Worm (Caenorhabditis elegans): ENCODE measurements around the gene ulp-3.

ulp-3 gene

DNA sequence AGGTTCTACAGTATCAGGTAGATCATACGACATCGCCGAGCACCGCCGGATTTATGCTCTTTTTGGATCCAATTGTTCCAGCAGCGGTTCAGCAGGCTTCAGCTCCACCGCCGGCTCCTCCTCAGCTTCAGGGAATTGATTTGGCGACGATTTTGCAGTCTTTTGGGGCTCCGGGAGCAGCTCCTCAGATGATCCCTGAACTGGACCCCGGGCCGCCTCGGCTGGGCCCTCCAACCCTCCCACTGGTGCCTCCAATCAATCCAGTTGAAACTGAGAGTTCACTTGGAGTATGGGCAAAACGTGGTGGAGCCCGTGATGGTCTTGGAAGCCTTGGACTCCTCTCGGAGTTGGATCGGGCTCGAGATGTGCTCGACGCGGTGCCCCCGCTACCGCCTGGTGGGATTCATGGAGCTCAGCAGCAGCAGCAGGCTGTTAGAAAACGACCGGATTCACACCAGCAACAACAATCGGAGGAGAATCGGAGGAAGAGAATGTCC lies 27.5 kb downstream of the ulp-3 start:
- no peak for TF ChIP-seq nhr-2 (tag; optimal IDR thresholded peaks at IDR 0.05)
- no peak for TF ChIP-seq lin-32 (GFP tag; optimal IDR thresholded peaks at IDR 0.05)
- TF ChIP-seq nhr-28 (tag; optimal IDR thresholded peaks at IDR 0.05), result no peak
- no peak for TF ChIP-seq drap-1 (GFP tag; optimal IDR thresholded peaks at IDR 0.05)
- no peak for TF ChIP-seq ceh-43 (GFP tag; optimal IDR thresholded peaks at IDR 0.05)
- no peak for TF ChIP-seq unc-39 (tag; optimal IDR thresholded peaks at IDR 0.05)
- no peak for TF ChIP-seq unc-120 (tag; optimal IDR thresholded peaks at IDR 0.05; ENCODE audit: poor library complexity, severe bottlenecking)
- TF ChIP-seq bed-3 (GFP tag; optimal IDR thresholded peaks at IDR 0.05), result no peak
- no peak for TF ChIP-seq nhr-237 (tag; optimal IDR thresholded peaks at IDR 0.05)
- no peak for TF ChIP-seq tbx-8 (GFP tag; optimal IDR thresholded peaks at IDR 0.05)
- no peak for TF ChIP-seq lin-13 (tag; optimal IDR thresholded peaks at IDR 0.05)
- TF ChIP-seq pha-4 (tag; optimal IDR thresholded peaks at IDR 0.05), result no peak
- TF ChIP-seq elt-1 (tag; optimal IDR thresholded peaks at IDR 0.05; ENCODE audit: borderline replicate concordance, insufficient read depth), result no peak
- no peak for TF ChIP-seq sptf-1 (tag; optimal IDR thresholded peaks at IDR 0.05)

DNA sequence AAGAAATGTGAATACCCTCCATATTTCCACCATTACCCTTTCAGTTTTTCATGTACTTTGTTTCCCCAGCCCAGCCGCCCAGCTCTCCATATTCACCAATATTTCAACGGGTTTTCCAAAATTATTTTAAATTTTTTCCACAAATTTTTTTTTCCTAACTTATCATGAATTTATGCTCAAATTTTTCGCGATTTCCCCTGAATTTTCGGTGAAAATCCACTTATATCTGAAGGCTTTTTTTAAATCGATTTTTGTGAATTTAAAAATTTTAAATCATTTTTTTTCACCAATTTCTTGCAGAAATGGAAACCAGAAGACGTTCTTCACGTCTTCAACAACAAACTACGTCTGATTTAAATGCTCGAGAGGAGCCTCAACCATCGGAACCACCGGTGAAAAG lies 29.4 kb downstream of the ulp-3 start, which contains the start of gene xpc-1:
Gene xpc-1 (plus strand): TSS at position 301 of the 400 bp plus-strand sequence.
- TF ChIP-seq ceh-43 (GFP tag; optimal IDR thresholded peaks at IDR 0.05) (no peak), nhr-76 (tag; optimal IDR thresholded peaks at IDR 0.05) (no peak), lin-32 (GFP tag; optimal IDR thresholded peaks at IDR 0.05) (no peak), hlh-1 (tag; optimal IDR thresholded peaks at IDR 0.05) (no peak), sptf-1 (tag; optimal IDR thresholded peaks at IDR 0.05) (no peak), unc-120 (tag; optimal IDR thresholded peaks at IDR 0.05; ENCODE audit: poor library complexity, severe bottlenecking) (no peak), unc-62 (GFP tag; optimal IDR thresholded peaks at IDR 0.05) (no peak), unc-39 (tag; optimal IDR thresholded peaks at IDR 0.05) (no peak), sem-2 (GFP tag; optimal IDR thresholded peaks at IDR 0.05) (no peak), M03D4.4 (tag; optimal IDR thresholded peaks at IDR 0.05) (no peak), cnd-1 (tag; optimal IDR thresholded peaks at IDR 0.05) (no peak), blmp-1 (tag; optimal IDR thresholded peaks at IDR 0.05) (no peak), ztf-11 (tag; optimal IDR thresholded peaks at IDR 0.05) (no peak), nhr-237 (tag; optimal IDR thresholded peaks at IDR 0.05) (no peak)

DNA sequence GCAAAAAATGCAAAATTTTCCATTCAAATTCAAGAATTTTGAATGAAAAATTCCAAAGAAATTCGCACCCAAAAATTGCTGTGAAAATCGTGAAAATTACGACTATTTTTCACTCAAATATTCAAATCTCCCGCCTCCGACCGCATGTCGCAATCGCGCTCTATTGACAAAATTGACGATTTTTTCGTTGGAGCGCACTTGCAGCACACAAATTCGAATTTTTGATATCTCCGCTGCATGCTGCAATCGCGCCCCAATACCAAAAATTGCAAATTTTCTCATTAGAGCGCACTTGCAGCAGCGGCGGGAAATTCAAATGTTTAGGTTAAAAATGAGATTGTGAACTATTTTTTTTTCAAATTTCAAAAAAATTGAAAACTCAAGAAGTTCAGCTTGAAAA lies 34.3 kb downstream of the ulp-3 start:
- TF ChIP-seq nhr-76 (tag; optimal IDR thresholded peaks at IDR 0.05), result no peak
- TF ChIP-seq mls-2 (tag; optimal IDR thresholded peaks at IDR 0.05), result no peak
- no peak for TF ChIP-seq snpc-4 (tag; optimal IDR thresholded peaks at IDR 0.05)
- no peak for TF ChIP-seq hlh-1 (tag; optimal IDR thresholded peaks at IDR 0.05)
- no peak for TF ChIP-seq bed-3 (GFP tag; optimal IDR thresholded peaks at IDR 0.05)
- no peak for TF ChIP-seq lin-13 (tag; optimal IDR thresholded peaks at IDR 0.05)
- TF ChIP-seq lsy-2 (tag; optimal IDR thresholded peaks at IDR 0.05), result no peak
- no peak for TF ChIP-seq ham-2 (GFP tag; optimal IDR thresholded peaks at IDR 0.05)

DNA sequence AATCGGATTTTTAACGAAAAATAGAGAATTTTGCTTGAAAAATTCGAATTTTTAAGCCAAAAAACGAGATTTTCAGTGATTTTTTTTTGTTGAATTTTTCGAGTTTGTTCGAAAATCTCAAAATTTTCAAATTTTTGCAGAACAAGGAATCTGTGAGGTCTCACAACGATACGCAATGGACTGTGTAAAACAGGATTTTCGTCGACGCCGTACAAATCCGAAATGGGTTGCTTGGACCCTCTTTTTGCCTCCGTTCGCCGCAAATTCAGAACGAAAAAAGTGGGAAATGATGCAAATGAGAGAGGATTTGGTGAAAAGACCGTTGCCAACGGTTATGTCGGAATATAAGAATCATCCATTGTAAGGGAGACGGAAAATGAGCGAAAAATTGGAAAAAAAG lies 38.9 kb downstream of the ulp-3 start:
- TF ChIP-seq ceh-83 (GFP tag; optimal IDR thresholded peaks at IDR 0.05), result no peak

DNA sequence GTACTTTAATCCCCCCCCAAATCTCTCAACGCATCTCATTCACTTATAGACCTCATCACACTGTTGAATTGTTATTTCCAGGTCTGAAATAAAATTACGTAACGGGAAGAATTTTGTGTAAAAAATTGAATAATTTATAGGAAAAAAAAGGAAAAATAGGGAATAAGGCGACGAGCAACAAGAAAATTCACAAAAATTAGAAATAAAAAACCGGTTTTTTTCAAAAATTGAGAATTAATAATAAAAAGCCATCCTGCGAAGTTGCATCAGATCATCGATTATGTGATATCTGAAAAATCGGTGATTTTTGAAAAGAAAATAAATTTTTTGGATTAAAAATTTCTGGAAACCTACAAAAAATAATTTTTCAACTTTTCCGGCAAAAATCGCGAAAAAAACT lies 45.5 kb downstream of the ulp-3 start:
- TF ChIP-seq ceh-83 (GFP tag; optimal IDR thresholded peaks at IDR 0.05), result no peak
- TF ChIP-seq ztf-11 (tag; optimal IDR thresholded peaks at IDR 0.05), result no peak
- no peak for TF ChIP-seq lin-13 (tag; optimal IDR thresholded peaks at IDR 0.05)
- no peak for TF ChIP-seq lin-32 (GFP tag; optimal IDR thresholded peaks at IDR 0.05)
- no peak for TF ChIP-seq cnd-1 (tag; optimal IDR thresholded peaks at IDR 0.05)
- TF ChIP-seq M03D4.4 (tag; optimal IDR thresholded peaks at IDR 0.05), result no peak
- no peak for TF ChIP-seq nhr-28 (tag; optimal IDR thresholded peaks at IDR 0.05)
- no peak for TF ChIP-seq ces-1 (GFP tag; optimal IDR thresholded peaks at IDR 0.05)
- no peak for TF ChIP-seq mls-2 (tag; optimal IDR thresholded peaks at IDR 0.05)
- TF ChIP-seq elt-1 (tag; optimal IDR thresholded peaks at IDR 0.05; ENCODE audit: borderline replicate concordance, insufficient read depth), result no peak
- no peak for TF ChIP-seq nhr-76 (tag; optimal IDR thresholded peaks at IDR 0.05)
- TF ChIP-seq zip-8 (tag; optimal IDR thresholded peaks at IDR 0.05), result no peak

All from whole organism, mixed stage, embryonic.